Worm (Caenorhabditis elegans) whole organism, L3 larva: ENCODE measurements around the gene mrps-5.

Source experiments
- R02D3.7 ChIP-seq: fragments of 150-350 bp; optimal IDR thresholded peaks from 2 replicates; lab custom pipeline; 2014; ENCODE audit warnings: missing biosample characterization, missing genetic modification characterization
- ZK546.5 ChIP-seq: sonication (generic microtip); optimal IDR thresholded peaks from 2 replicates; lab custom pipeline; 2017; ENCODE audit warnings: missing biosample characterization, missing genetic modification characterization
- aly-2 ChIP-seq: fragments of 150-350 bp; optimal IDR thresholded peaks from 2 replicates; lab custom pipeline; 2014; ENCODE audit warnings: missing biosample characterization, missing genetic modification characterization
- ama-1 ChIP-seq: fragments of 150-350 bp; optimal IDR thresholded peaks from 2 replicates; lab custom pipeline; 2018
- ceh-16 ChIP-seq: sonication (generic microtip); optimal IDR thresholded peaks from 2 replicates; lab custom pipeline; 2017; ENCODE audit warnings: missing biosample characterization, missing genetic modification characterization
- ceh-28 ChIP-seq: fragments of 150-350 bp; optimal IDR thresholded peaks from 2 replicates; lab custom pipeline; 2014; ENCODE audit warnings: missing biosample characterization, missing genetic modification reagents, missing genetic modification characterization
- ceh-82 ChIP-seq: fragments of 150-350 bp; optimal IDR thresholded peaks from 2 replicates; lab custom pipeline; 2014; ENCODE audit warnings: missing biosample characterization, missing genetic modification characterization
- ceh-9 ChIP-seq: sonication (generic microtip); optimal IDR thresholded peaks from 2 replicates; lab custom pipeline; 2018; ENCODE audit warnings: missing biosample characterization, missing genetic modification characterization
- daf-12 ChIP-seq: fragments of 150-350 bp; optimal IDR thresholded peaks from 2 replicates; lab custom pipeline; 2014; ENCODE audit warnings: missing biosample characterization, missing genetic modification reagents, missing genetic modification characterization
- elt-1 ChIP-seq: fragments of 150-350 bp; optimal IDR thresholded peaks from 2 replicates; lab custom pipeline; 2014; ENCODE audit warnings: missing biosample characterization, missing genetic modification characterization
- elt-2 ChIP-seq: sonication (generic microtip); optimal IDR thresholded peaks from 2 replicates; lab custom pipeline; 2016; ENCODE audit warnings: missing genetic modification reagents, mild to moderate bottlenecking, missing genetic modification characterization, missing compliant biosample characterization
- elt-3 ChIP-seq, 3 experiments: fragments of 150-350 bp in 1 of 3; sonication (generic microtip) in 2 of 3; optimal IDR thresholded peaks; 2 replicates in 2 of 3; 4 replicates in 1 of 3; lab custom pipeline; 2014 to 2017; ENCODE audit warnings: missing biosample characterization in 3 of 3, missing genetic modification characterization in 3 of 3
- fos-1 ChIP-seq: fragments of 150-350 bp; optimal IDR thresholded peaks from 2 replicates; lab custom pipeline; 2014; ENCODE audit warnings: missing biosample characterization, missing genetic modification characterization
- hmg-11 ChIP-seq: sonication (generic microtip); optimal IDR thresholded peaks from 2 replicates; lab custom pipeline; 2016; ENCODE audit warnings: missing genetic modification characterization, missing compliant biosample characterization
- lin-15B ChIP-seq: fragments of 150-350 bp; optimal IDR thresholded peaks from 2 replicates; lab custom pipeline; 2014; ENCODE audit warnings: missing biosample characterization, missing genetic modification characterization
- lin-39 ChIP-seq: fragments of 150-350 bp; optimal IDR thresholded peaks from 2 replicates; lab custom pipeline; 2018; ENCODE audit warnings: missing biosample characterization, missing genetic modification reagents, missing genetic modification characterization
- mdl-1 ChIP-seq: fragments of 150-350 bp; optimal IDR thresholded peaks from 2 replicates; lab custom pipeline; 2014; ENCODE audit warnings: missing biosample characterization, missing genetic modification characterization
- mml-1 ChIP-seq: fragments of 150-350 bp; sonication (generic microtip); optimal IDR thresholded peaks from 3 replicates; lab custom pipeline; 2014; ENCODE audit warnings: missing biosample characterization, missing genetic modification characterization
- nfya-1 ChIP-seq: sonication (generic microtip); optimal IDR thresholded peaks from 2 replicates; lab custom pipeline; 2017; ENCODE audit warnings: missing genetic modification characterization, mild to moderate bottlenecking, missing compliant biosample characterization, antibody characterized with exemption, moderate library complexity; ENCODE audit not compliant: insufficient read depth
- nhr-11 ChIP-seq: fragments of 150-350 bp; optimal IDR thresholded peaks from 2 replicates; lab custom pipeline; 2014; ENCODE audit warnings: missing biosample characterization, missing genetic modification characterization
- nhr-23 ChIP-seq: fragments of 150-350 bp; optimal IDR thresholded peaks from 2 replicates; lab custom pipeline; 2014; ENCODE audit warnings: missing biosample characterization, missing genetic modification reagents, missing genetic modification characterization
- nhr-237 ChIP-seq: fragments of 150-350 bp; optimal IDR thresholded peaks from 2 replicates; lab custom pipeline; 2014; ENCODE audit warnings: missing biosample characterization, missing genetic modification characterization
- nhr-25 ChIP-seq: sonication (generic microtip); optimal IDR thresholded peaks from 2 replicates; lab custom pipeline; 2017; ENCODE audit warnings: missing biosample characterization, missing genetic modification characterization
- nhr-28 ChIP-seq: fragments of 150-350 bp; optimal IDR thresholded peaks from 2 replicates; lab custom pipeline; 2014; ENCODE audit warnings: missing biosample characterization, missing genetic modification characterization
- nhr-43 ChIP-seq: sonication (generic microtip); optimal IDR thresholded peaks from 2 replicates; lab custom pipeline; 2016; ENCODE audit warnings: mild to moderate bottlenecking, missing genetic modification characterization, missing compliant biosample characterization; ENCODE audit not compliant: poor library complexity, severe bottlenecking
- nhr-76 ChIP-seq: fragments of 150-350 bp; sonication (generic microtip); optimal IDR thresholded peaks from 5 replicates; lab custom pipeline; 2014; ENCODE audit warnings: missing biosample characterization, missing genetic modification characterization
- nhr-77 ChIP-seq: fragments of 150-350 bp; optimal IDR thresholded peaks from 2 replicates; lab custom pipeline; 2014; ENCODE audit warnings: missing biosample characterization, missing genetic modification characterization
- pha-4 ChIP-seq: fragments of 150-350 bp; optimal IDR thresholded peaks from 2 replicates; lab custom pipeline; 2014; ENCODE audit warnings: missing biosample characterization, missing genetic modification reagents, missing genetic modification characterization
- pqm-1 ChIP-seq: fragments of 150-350 bp; optimal IDR thresholded peaks from 2 replicates; lab custom pipeline; 2017; ENCODE audit warnings: missing biosample characterization, missing genetic modification characterization, inconsistent platforms
- sea-2 ChIP-seq: fragments of 150-350 bp; sonication (generic microtip); optimal IDR thresholded peaks from 4 replicates; lab custom pipeline; 2014; ENCODE audit warnings: missing biosample characterization, missing genetic modification reagents, missing genetic modification characterization
- skn-1 ChIP-seq: fragments of 150-350 bp; optimal IDR thresholded peaks from 2 replicates; lab custom pipeline; 2014; ENCODE audit warnings: missing biosample characterization, missing genetic modification characterization
- snpc-4 ChIP-seq: fragments of 150-350 bp; optimal IDR thresholded peaks from 2 replicates; lab custom pipeline; 2014; ENCODE audit warnings: missing biosample characterization, missing genetic modification characterization
- tbx-2 ChIP-seq: sonication (generic microtip); optimal IDR thresholded peaks from 2 replicates; lab custom pipeline; 2016; ENCODE audit warnings: mild to moderate bottlenecking, missing genetic modification characterization, missing compliant biosample characterization
- unc-39 ChIP-seq: sonication (generic microtip); optimal IDR thresholded peaks from 4 replicates; lab custom pipeline; 2017; ENCODE audit warnings: missing biosample characterization, missing genetic modification characterization
- unc-62 ChIP-seq: fragments of 150-350 bp; sonication (generic microtip); optimal IDR thresholded peaks from 4 replicates; lab custom pipeline; 2014; ENCODE audit warnings: missing biosample characterization, missing genetic modification reagents, missing genetic modification characterization
- zag-1 ChIP-seq: fragments of 150-350 bp; optimal IDR thresholded peaks from 2 replicates; lab custom pipeline; 2014; ENCODE audit warnings: missing biosample characterization, missing genetic modification characterization

The mrps-5 gene

DNA sequence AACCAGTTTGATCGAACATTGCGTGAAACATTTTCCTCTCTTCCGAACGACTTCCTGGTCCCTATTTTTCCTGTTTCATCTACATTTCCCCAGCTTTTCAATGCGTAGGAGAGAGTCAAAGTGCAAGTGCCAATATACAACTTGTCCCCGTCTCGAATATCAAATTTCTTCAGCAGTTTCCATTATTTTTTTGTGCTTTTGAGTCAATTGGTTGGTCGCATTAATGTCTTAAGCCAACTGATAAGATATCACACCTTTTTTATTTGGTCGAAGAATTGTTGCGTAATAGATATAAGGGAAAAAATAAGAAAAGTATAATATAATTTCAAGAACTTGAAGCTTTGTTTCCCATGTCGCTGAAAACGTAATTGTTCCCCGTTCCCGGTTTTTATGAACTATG is 30.9 kb upstream of the mrps-5 start:
- TF ChIP-seq elt-2 (tag; lab: Kevin White, UChicago) (peak; percentile 66), elt-1 (no peak), zag-1 (tag; lab: Kevin White, UChicago) (no peak), nfya-1 (no peak), ceh-16 (tag; lab: Kevin White, UChicago) (no peak), pqm-1 (tag; lab: Kevin White, UChicago) (peak; percentile 44)

DNA sequence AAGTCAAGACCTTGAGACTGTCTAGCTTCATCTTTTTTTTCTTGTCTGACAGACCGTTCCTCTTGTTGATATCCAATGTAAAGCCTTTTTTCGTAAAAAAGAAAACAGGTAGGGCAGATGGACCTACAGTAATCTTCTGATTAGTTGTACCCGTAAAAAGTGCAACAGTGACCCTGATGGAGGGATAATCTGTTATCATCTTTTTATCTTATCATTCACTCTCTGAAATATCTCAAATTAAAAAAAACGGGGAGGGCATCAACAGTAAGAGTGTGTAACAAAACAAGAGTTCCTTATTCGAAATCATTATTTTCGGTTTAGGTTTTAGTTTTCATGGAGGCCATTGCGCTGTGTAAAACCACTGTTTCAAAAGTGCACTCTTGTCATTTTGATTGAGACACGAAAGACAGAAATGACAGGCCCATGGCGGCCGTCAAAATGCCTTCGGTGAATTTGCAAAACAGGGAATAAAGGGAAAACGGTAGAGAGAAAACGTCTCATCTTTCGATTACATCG is 29.6 kb upstream of the mrps-5 start:
- TF ChIP-seq ceh-82 (no peak), fos-1 (no peak), mml-1 (tag; lab: Kevin White, UChicago) (no peak), unc-62 (peak; percentile 88), elt-3 (tag; optimal IDR thresholded peaks at IDR 0.05; lab: Kevin White, UChicago) (peak; percentile 40 to 97 (median 51)), elt-1 (peak; percentile 25), nhr-43 (peak; percentile 55), aly-2 (tag; lab: Kevin White, UChicago) (no peak), nhr-11 (tag; lab: Kevin White, UChicago) (no peak), nfya-1 (peak; percentile 30), daf-12 (tag; lab: Kevin White, UChicago) (peak; percentile 26), nhr-25 (tag; lab: Kevin White, UChicago) (peak; percentile 81), lin-39 (tag; lab: Kevin White, UChicago) (no peak), lin-15B (tag; lab: Kevin White, UChicago) (no peak), nhr-23 (tag; lab: Kevin White, UChicago) (no peak), ceh-28 (tag; lab: Kevin White, UChicago) (no peak)

DNA sequence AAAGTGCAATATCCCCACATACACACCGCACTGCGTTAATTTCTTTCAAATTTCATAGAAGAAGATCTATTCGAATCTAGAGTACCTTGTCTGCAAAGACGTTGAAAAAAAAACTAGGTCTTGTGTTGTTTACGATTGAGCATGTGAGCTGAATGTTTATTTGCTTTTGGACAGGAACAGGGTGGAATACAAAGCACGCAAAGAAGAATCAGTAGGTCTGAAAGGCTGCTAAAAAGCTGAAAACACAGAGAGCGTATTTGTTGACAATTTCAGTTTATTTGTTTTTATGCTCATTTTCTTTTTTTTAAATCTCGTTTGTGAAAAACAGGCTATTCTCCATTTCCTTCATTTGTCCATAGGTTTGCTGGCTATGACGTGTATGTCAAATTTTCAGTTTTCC is 28.3 kb upstream of the mrps-5 start:
- TF ChIP-seq tbx-2 (no peak), snpc-4 (tag; lab: Kevin White, UChicago) (no peak), nhr-77 (tag; lab: Kevin White, UChicago) (no peak), pha-4 (tag; lab: Kevin White, UChicago) (peak; percentile 26), ama-1 (lab: Kevin White, UChicago) (no peak), elt-3 (tag; optimal IDR thresholded peaks at IDR 0.05; lab: Kevin White, UChicago) (no peak), nhr-76 (tag; lab: Kevin White, UChicago) (no peak), zag-1 (tag; lab: Kevin White, UChicago) (no peak)
- TF ChIP-seq, all 47 proteins: peak for 1

DNA sequence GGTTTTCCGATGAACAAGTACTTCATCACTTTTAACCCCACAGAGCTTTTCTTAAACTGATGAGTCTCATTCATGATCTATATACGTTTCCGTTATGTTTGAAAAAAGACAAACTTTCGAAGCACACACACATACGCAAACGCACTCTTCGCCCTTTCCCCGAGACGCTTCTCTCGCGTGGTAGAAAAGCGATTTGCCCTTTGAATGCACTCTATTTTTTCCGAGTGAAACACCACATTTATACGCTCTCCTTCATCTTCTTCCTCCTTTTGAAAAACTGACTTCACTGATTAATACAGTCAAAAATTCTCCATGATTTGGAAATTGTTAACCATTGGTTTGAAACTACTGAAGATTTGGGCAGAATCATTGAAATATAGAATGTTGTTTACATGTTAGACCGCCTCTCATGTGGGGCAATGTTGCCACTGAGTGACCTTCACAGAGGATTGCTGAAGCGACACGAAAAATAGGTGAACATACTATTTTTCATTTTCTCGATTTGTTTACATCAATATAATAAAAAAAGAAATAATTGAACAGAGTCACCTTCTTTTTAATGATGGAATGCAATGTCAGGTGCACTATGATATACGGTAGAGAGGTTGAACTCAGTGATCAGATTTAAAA is 26.8 kb upstream of the mrps-5 start:
- TF ChIP-seq nhr-28 (tag; lab: Kevin White, UChicago) (no peak), skn-1 (tag; lab: Kevin White, UChicago) (no peak), nhr-25 (tag; lab: Kevin White, UChicago) (peak; percentile 31), nfya-1 (peak; percentile 16), hmg-11 (tag; lab: Kevin White, UChicago) (no peak), nhr-23 (tag; lab: Kevin White, UChicago) (peak; percentile 43), unc-39 (tag; lab: Kevin White, UChicago) (no peak), lin-39 (tag; lab: Kevin White, UChicago) (peak; percentile 57)
- TF ChIP-seq, all 47 proteins: peak for 4

DNA sequence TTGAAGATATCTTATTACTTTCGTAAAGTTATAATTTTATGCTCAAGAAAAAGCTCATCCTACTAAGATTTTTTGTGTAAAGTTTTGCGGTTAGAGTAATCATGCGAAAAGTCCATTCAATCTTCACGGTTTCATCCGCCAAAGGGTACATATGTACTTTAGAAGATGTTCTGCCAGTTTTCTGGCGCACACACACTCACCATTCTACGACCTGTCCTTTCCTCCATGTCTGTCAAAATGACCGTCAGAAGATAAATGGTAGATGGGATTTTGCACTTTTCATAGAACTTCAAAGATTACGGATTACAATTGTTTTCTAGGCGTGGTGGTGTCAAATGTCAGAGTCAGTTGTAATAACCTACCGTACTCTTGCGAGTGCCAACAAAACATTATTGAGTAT is 25.8 kb upstream of the mrps-5 start:
- TF ChIP-seq nhr-237 (no peak), daf-12 (tag; lab: Kevin White, UChicago) (peak; percentile 57), nhr-25 (tag; lab: Kevin White, UChicago) (peak; percentile 84), unc-62 (peak; percentile 68), R02D3.7 (tag; lab: Kevin White, UChicago) (no peak), elt-3 (tag; optimal IDR thresholded peaks at IDR 0.05; lab: Kevin White, UChicago) (no peak), ceh-9 (no peak), nhr-23 (tag; lab: Kevin White, UChicago) (peak; percentile 81), mdl-1 (tag; lab: Kevin White, UChicago) (no peak), sea-2 (GFP tag; lab: Kevin White, UChicago) (no peak), elt-1 (peak; percentile 59), nhr-11 (tag; lab: Kevin White, UChicago) (no peak), ZK546.5 (tag; lab: Kevin White, UChicago) (no peak), nhr-28 (tag; lab: Kevin White, UChicago) (no peak)
- TF ChIP-seq, all 47 proteins: peak for 5
